Worm (Caenorhabditis elegans) whole organism, L1 larva: ENCODE measurements around the gene B0334.13.

Source experiments
- C04F5.9 ChIP-seq: sonication (generic microtip); optimal IDR thresholded peaks from 2 replicates; lab custom pipeline; 2016; ENCODE audit warnings: missing genetic modification characterization, missing compliant biosample characterization
- C34B4.2 ChIP-seq: sonication (generic microtip); optimal IDR thresholded peaks from 2 replicates; lab custom pipeline; 2017; ENCODE audit warnings: mild to moderate bottlenecking, missing genetic modification characterization, missing compliant biosample characterization
- F16B12.6 ChIP-seq: fragments of 150-350 bp; optimal IDR thresholded peaks from 2 replicates; lab custom pipeline; 2014; ENCODE audit warnings: missing biosample characterization, missing genetic modification characterization
- alr-1 ChIP-seq: fragments of 200-800 bp; sonication (Bioruptor generic); optimal IDR thresholded peaks from 2 replicates; lab custom pipeline; 2018; ENCODE audit warnings: borderline replicate concordance, mild to moderate bottlenecking, missing genetic modification characterization, missing compliant biosample characterization
- aly-2 ChIP-seq: fragments of 150-350 bp; optimal IDR thresholded peaks from 2 replicates; lab custom pipeline; 2014; ENCODE audit warnings: missing biosample characterization, missing genetic modification characterization
- blmp-1 ChIP-seq: fragments of 150-350 bp; optimal IDR thresholded peaks from 2 replicates; lab custom pipeline; 2014; ENCODE audit warnings: missing biosample characterization, missing genetic modification characterization
- ceh-63 ChIP-seq: fragments of 200-800 bp; sonication (Bioruptor generic); optimal IDR thresholded peaks from 2 replicates; lab custom pipeline; 2018; ENCODE audit warnings: mild to moderate bottlenecking, missing genetic modification characterization, missing compliant biosample characterization
- ceh-90 ChIP-seq: sonication (generic microtip); optimal IDR thresholded peaks from 2 replicates; lab custom pipeline; 2016; ENCODE audit warnings: missing genetic modification characterization, missing compliant biosample characterization
- dsc-1 ChIP-seq: sonication (generic microtip); optimal IDR thresholded peaks from 2 replicates; lab custom pipeline; 2016; ENCODE audit warnings: mild to moderate bottlenecking, missing genetic modification characterization, missing compliant biosample characterization
- efl-1 ChIP-seq, 4 experiments: fragments of 150-350 bp; optimal IDR thresholded peaks in 3 of 4; peaks in 1 of 4; 1 replicate in 1 of 4; 2 replicates in 3 of 4; lab custom pipeline; 2014; ENCODE audit warnings: missing biosample characterization in 2 of 4, missing genetic modification characterization in 2 of 4, missing genetic modification reagents in 2 of 4
- egl-27 ChIP-seq, 2 experiments: fragments of 150-350 bp in 1 of 2; sonication (generic microtip); optimal IDR thresholded peaks; 3 replicates each; lab custom pipeline; 2017 to 2018; ENCODE audit warnings: missing biosample characterization in 2 of 2, missing genetic modification characterization in 2 of 2, missing genetic modification reagents in 2 of 2
- elt-2 ChIP-seq: sonication (generic microtip); optimal IDR thresholded peaks from 2 replicates; lab custom pipeline; 2016; ENCODE audit warnings: missing genetic modification characterization, mild to moderate bottlenecking, inconsistent platforms, missing compliant biosample characterization, missing genetic modification reagents
- elt-3 ChIP-seq, 6 experiments: fragments of 150-350 bp in 1 of 6; sonication (generic microtip); optimal IDR thresholded peaks; 2 replicates each; lab custom pipeline; 2017 to 2018; ENCODE audit warnings: missing biosample characterization in 6 of 6, missing genetic modification characterization in 6 of 6, inconsistent platforms in 1 of 6
- ets-5 ChIP-seq: fragments of 200-800 bp; sonication (Bioruptor generic); IDR thresholded peaks from 2 replicates; pipeline ENCODE4 v1.3.6; 2022; ENCODE audit warnings: missing genetic modification characterization, missing compliant biosample characterization
- fkh-10 ChIP-seq: sonication (generic microtip); optimal IDR thresholded peaks from 2 replicates; lab custom pipeline; 2017; ENCODE audit warnings: missing biosample characterization, missing genetic modification reagents, missing genetic modification characterization
- fkh-8 ChIP-seq: sonication (generic microtip); optimal IDR thresholded peaks from 2 replicates; lab custom pipeline; 2016; ENCODE audit warnings: mild to moderate bottlenecking, missing genetic modification characterization, missing compliant biosample characterization
- fos-1 ChIP-seq: fragments of 150-350 bp; optimal IDR thresholded peaks from 2 replicates; lab custom pipeline; 2014; ENCODE audit warnings: missing biosample characterization, missing genetic modification characterization
- hlh-17 ChIP-seq: fragments of 200-800 bp; sonication (Bioruptor generic); optimal IDR thresholded peaks from 2 replicates; lab custom pipeline; 2018; ENCODE audit warnings: missing genetic modification characterization, mild to moderate bottlenecking, missing compliant biosample characterization, moderate library complexity, borderline replicate concordance
- hlh-4 ChIP-seq: sonication (generic microtip); optimal IDR thresholded peaks from 2 replicates; lab custom pipeline; 2016; ENCODE audit warnings: mild to moderate bottlenecking, missing genetic modification characterization, missing compliant biosample characterization
- hpl-2 ChIP-seq: fragments of 150-350 bp; optimal IDR thresholded peaks from 2 replicates; lab custom pipeline; 2014; ENCODE audit warnings: missing biosample characterization, missing genetic modification reagents, missing genetic modification characterization
- lin-13 ChIP-seq: fragments of 150-350 bp; optimal IDR thresholded peaks from 2 replicates; lab custom pipeline; 2014; ENCODE audit warnings: missing biosample characterization, missing genetic modification reagents, missing genetic modification characterization
- lin-14 ChIP-seq: fragments of 200-800 bp; sonication (Bioruptor generic); optimal IDR thresholded peaks from 2 replicates; lab custom pipeline; 2018; ENCODE audit warnings: mild to moderate bottlenecking, missing genetic modification characterization, moderate library complexity, missing compliant biosample characterization
- lsy-2 ChIP-seq, 2 experiments: fragments of 150-350 bp; optimal IDR thresholded peaks; 2 replicates each; lab custom pipeline; 2014; ENCODE audit warnings: missing biosample characterization in 2 of 2, missing genetic modification characterization in 2 of 2
- mdl-1 ChIP-seq, 2 experiments: fragments of 150-350 bp; optimal IDR thresholded peaks; 2 replicates each; lab custom pipeline; 2014 to 2017; ENCODE audit warnings: missing biosample characterization in 2 of 2, missing genetic modification characterization in 2 of 2, inconsistent platforms in 1 of 2
- mef-2 ChIP-seq: fragments of 150-350 bp; optimal IDR thresholded peaks from 2 replicates; lab custom pipeline; 2014; ENCODE audit warnings: missing biosample characterization, missing genetic modification characterization
- nhr-11 ChIP-seq: fragments of 150-350 bp; optimal IDR thresholded peaks from 2 replicates; lab custom pipeline; 2014; ENCODE audit warnings: missing biosample characterization, missing genetic modification characterization
- nhr-12 ChIP-seq: sonication (generic microtip); optimal IDR thresholded peaks from 2 replicates; lab custom pipeline; 2017; ENCODE audit warnings: missing biosample characterization, missing genetic modification characterization
- nhr-19 ChIP-seq: fragments of 200-800 bp; sonication (Bioruptor generic); conservative IDR thresholded peaks from 2 replicates; pipeline ENCODE4 v1.3.6; 2022; ENCODE audit warnings: missing genetic modification characterization, missing compliant biosample characterization
- nhr-20 ChIP-seq: sonication (generic microtip); optimal IDR thresholded peaks from 2 replicates; lab custom pipeline; 2016; ENCODE audit warnings: mild to moderate bottlenecking, missing genetic modification characterization, missing compliant biosample characterization
- nhr-47 ChIP-seq: sonication (generic microtip); optimal IDR thresholded peaks from 2 replicates; lab custom pipeline; 2016; ENCODE audit warnings: mild to moderate bottlenecking, missing genetic modification characterization, moderate library complexity, missing compliant biosample characterization
- nhr-76 ChIP-seq: sonication (generic microtip); optimal IDR thresholded peaks from 2 replicates; lab custom pipeline; 2017; ENCODE audit warnings: missing biosample characterization, missing genetic modification characterization
- nhr-84 ChIP-seq: sonication (generic microtip); optimal IDR thresholded peaks from 2 replicates; lab custom pipeline; 2017; ENCODE audit warnings: missing biosample characterization, missing genetic modification characterization
- nhr-85 ChIP-seq: sonication (generic microtip); peaks from one replicate; lab custom pipeline; 2016; ENCODE audit warnings: missing genetic modification characterization, inconsistent platforms, missing compliant biosample characterization
- nhr-90 ChIP-seq: sonication (generic microtip); optimal IDR thresholded peaks from 2 replicates; lab custom pipeline; 2016; ENCODE audit warnings: mild to moderate bottlenecking, missing genetic modification characterization, missing compliant biosample characterization; ENCODE audit not compliant: poor library complexity
- pag-3 ChIP-seq: sonication (generic microtip); optimal IDR thresholded peaks from 2 replicates; lab custom pipeline; 2017; ENCODE audit warnings: missing genetic modification characterization, mild to moderate bottlenecking, missing compliant biosample characterization, antibody characterized with exemption, borderline replicate concordance; ENCODE audit not compliant: insufficient read depth
- snpc-4 ChIP-seq: fragments of 150-350 bp; optimal IDR thresholded peaks from 2 replicates; lab custom pipeline; 2014; ENCODE audit warnings: missing biosample characterization, missing genetic modification characterization
- snu-23 ChIP-seq: sonication (generic microtip); optimal IDR thresholded peaks from 2 replicates; lab custom pipeline; 2016; ENCODE audit warnings: missing genetic modification characterization, missing compliant biosample characterization
- sptf-1 ChIP-seq: fragments of 150-350 bp; optimal IDR thresholded peaks from 2 replicates; lab custom pipeline; 2014; ENCODE audit warnings: missing biosample characterization, missing genetic modification characterization
- sup-37 ChIP-seq: fragments of 200-800 bp; sonication (Bioruptor generic); optimal IDR thresholded peaks from 2 replicates; lab custom pipeline; 2018; ENCODE audit warnings: mild to moderate bottlenecking, missing genetic modification characterization, missing compliant biosample characterization
- swsn-7 ChIP-seq: sonication (generic microtip); optimal IDR thresholded peaks from 2 replicates; lab custom pipeline; 2016; ENCODE audit warnings: missing genetic modification characterization, missing compliant biosample characterization
- unc-130 ChIP-seq: fragments of 150-350 bp; optimal IDR thresholded peaks from 2 replicates; lab custom pipeline; 2017; ENCODE audit warnings: missing biosample characterization, missing genetic modification characterization, inconsistent platforms
- unc-86 ChIP-seq: sonication (generic microtip); optimal IDR thresholded peaks from 2 replicates; lab custom pipeline; 2016; ENCODE audit warnings: missing genetic modification characterization, missing compliant biosample characterization
- unc-98 ChIP-seq: fragments of 200-800 bp; sonication (Bioruptor generic); IDR thresholded peaks from 2 replicates; pipeline ENCODE4 v1.3.6; 2022; ENCODE audit warnings: missing genetic modification characterization, missing compliant biosample characterization
- xbp-1 ChIP-seq: sonication (generic microtip); optimal IDR thresholded peaks from 2 replicates; lab custom pipeline; 2016; ENCODE audit warnings: missing genetic modification characterization, missing compliant biosample characterization
- zag-1 ChIP-seq: fragments of 150-350 bp; optimal IDR thresholded peaks from 2 replicates; lab custom pipeline; 2014; ENCODE audit warnings: missing biosample characterization, missing genetic modification characterization
- zip-4 ChIP-seq: fragments of 200-800 bp; sonication (Bioruptor generic); optimal IDR thresholded peaks from 2 replicates; lab custom pipeline; 2018; ENCODE audit warnings: mild to moderate bottlenecking, missing genetic modification characterization, moderate library complexity, missing compliant biosample characterization
- ztf-11 ChIP-seq, 2 experiments: sonication (generic microtip); optimal IDR thresholded peaks; 2 replicates each; lab custom pipeline; 2016 to 2017; ENCODE audit warnings: missing genetic modification characterization in 2 of 2, missing biosample characterization in 1 of 2, missing compliant biosample characterization in 1 of 2

Gene B0334.13

ce11 chrII:11484600-11484999, 3.5 kb upstream of the B0334.13 start (continued):
- TF ChIP-seq nhr-11 (tag; lab: Kevin White, UChicago) (no peak), unc-86 (tag; lab: Kevin White, UChicago) (peak; percentile 16), ceh-63 (GFP tag; lab: Kevin White, UChicago) (no peak), xbp-1 (tag; lab: Kevin White, UChicago) (peak; percentile 53), fos-1 (tag; lab: Kevin White, UChicago) (peak; percentile 8), swsn-7 (peak; percentile 70), lin-14 (GFP tag; lab: Kevin White, UChicago) (no peak), dsc-1 (tag; lab: Kevin White, UChicago) (peak; percentile 62), egl-27 (tag; optimal IDR thresholded peaks at IDR 0.05; lab: Kevin White, UChicago) (peak in 1 of 2 experiments; percentile 25), nhr-20 (tag; lab: Kevin White, UChicago) (peak; percentile 68), ets-5 (no peak)

ce11 chrII:11485200-11485599, 2.9 kb upstream of the B0334.13 start, which contains the start of gene twk-5:
Gene twk-5, minus strand, starts transcription at chrII:11485300.
- TF ChIP-seq lin-14 (GFP tag; lab: Kevin White, UChicago) = peak; percentile 17
- TF ChIP-seq nhr-90 (tag; lab: Kevin White, UChicago) = no peak
- TF ChIP-seq pag-3 (tag; lab: Kevin White, UChicago) = no peak
- TF ChIP-seq nhr-12 (tag; lab: Kevin White, UChicago) = no peak
- no peak for TF ChIP-seq ztf-11 (tag; optimal IDR thresholded peaks at IDR 0.05; lab: Kevin White, UChicago)
- no peak for TF ChIP-seq ceh-63 (GFP tag; lab: Kevin White, UChicago)
- TF ChIP-seq zag-1 (tag; lab: Kevin White, UChicago) = no peak
- TF ChIP-seq nhr-47 (tag; lab: Kevin White, UChicago) = no peak
- peak in 1 of 2 experiments; percentile 7 for TF ChIP-seq lsy-2 (tag; optimal IDR thresholded peaks at IDR 0.05; lab: Kevin White, UChicago)
- TF ChIP-seq aly-2 = no peak
- no peak for TF ChIP-seq hlh-17
- peak; percentile 4 for TF ChIP-seq snu-23 (GFP tag; lab: Kevin White, UChicago)
- no peak for TF ChIP-seq fkh-8 (tag; lab: Kevin White, UChicago)
- TF ChIP-seq unc-86 (tag; lab: Kevin White, UChicago) = no peak
- TF ChIP-seq efl-1 (optimal IDR thresholded peaks at IDR 0.05; lab: Kevin White, UChicago) = no peak
- no peak for TF ChIP-seq efl-1 (GFP tag; optimal IDR thresholded peaks at IDR 0.05 in 1 of 2; lab: Kevin White, UChicago)
- no peak for TF ChIP-seq elt-2
- TF ChIP-seq C34B4.2 (tag; lab: Kevin White, UChicago) = no peak
- no peak for TF ChIP-seq dsc-1 (tag; lab: Kevin White, UChicago)
- peak; percentile 67 for TF ChIP-seq nhr-85
- TF ChIP-seq mef-2 (tag; lab: Kevin White, UChicago) = no peak
- TF ChIP-seq fkh-10 (GFP tag; lab: Kevin White, UChicago) = no peak
- no peak for TF ChIP-seq ceh-90 (tag; lab: Kevin White, UChicago)
- TF ChIP-seq unc-98 (GFP tag; lab: Robert Waterston, UW) = no peak
- no peak for TF ChIP-seq snpc-4 (tag; lab: Kevin White, UChicago)
- TF ChIP-seq hlh-4 (tag; lab: Kevin White, UChicago) = no peak
- TF ChIP-seq nhr-84 (tag; lab: Kevin White, UChicago) = no peak

DNA sequence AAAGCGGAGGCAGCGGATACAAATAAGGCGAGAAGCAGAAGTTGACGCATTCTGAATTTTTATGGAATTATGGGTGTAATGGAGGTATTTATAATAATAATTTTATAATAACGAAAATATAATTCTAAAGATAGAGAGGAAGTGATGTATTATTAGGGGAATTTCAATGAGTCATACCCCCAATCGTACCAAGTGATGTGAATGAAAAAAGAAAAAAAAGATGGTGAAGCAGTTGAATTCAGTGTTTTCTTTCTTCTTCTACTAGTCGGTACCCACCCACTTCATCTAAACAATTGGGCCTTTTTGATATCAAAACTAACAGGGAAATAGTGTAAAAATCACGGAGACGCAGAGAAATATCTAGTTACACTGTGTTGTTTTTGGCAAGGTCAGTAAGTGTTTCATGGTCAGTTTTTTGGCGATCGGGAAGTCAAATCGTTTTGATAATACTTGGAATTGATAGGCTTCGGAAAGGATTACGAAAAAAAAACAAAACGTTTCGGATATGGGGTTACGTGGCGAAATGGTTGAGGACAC, 1.3 kb upstream of the B0334.13 start, which contains the start of gene ttr-18:
TSS of gene ttr-18 (minus strand) at position 51 of the 537 bp plus-strand sequence.
- TF ChIP-seq sup-37 (GFP tag; lab: Kevin White, UChicago) (no peak), sptf-1 (tag; lab: Kevin White, UChicago) (no peak), nhr-85 (peak; percentile 77), mdl-1 (tag; optimal IDR thresholded peaks at IDR 0.05; lab: Kevin White, UChicago) (no peak), zip-4 (GFP tag; lab: Kevin White, UChicago) (no peak), hpl-2 (GFP tag; lab: Kevin White, UChicago) (no peak), unc-130 (tag; lab: Kevin White, UChicago) (no peak), nhr-76 (no peak), zag-1 (tag; lab: Kevin White, UChicago) (no peak), alr-1 (no peak), nhr-20 (tag; lab: Kevin White, UChicago) (peak; percentile 28), elt-3 (tag; optimal IDR thresholded peaks at IDR 0.05; lab: Kevin White, UChicago) (peak in 1 of 6 experiments; percentile 40), dsc-1 (tag; lab: Kevin White, UChicago) (no peak), nhr-19 (GFP tag; lab: Robert Waterston, UW) (no peak; the same call in 1 of the 2 replicates), F16B12.6 (tag; lab: Kevin White, UChicago) (no peak), mef-2 (tag; lab: Kevin White, UChicago) (no peak), lin-13 (no peak), nhr-90 (tag; lab: Kevin White, UChicago) (peak; percentile 16), C04F5.9 (tag; lab: Kevin White, UChicago) (no peak), blmp-1 (tag; lab: Kevin White, UChicago) (peak; percentile 9), lin-14 (GFP tag; lab: Kevin White, UChicago) (peak; percentile 58), nhr-47 (tag; lab: Kevin White, UChicago) (no peak), fos-1 (tag; lab: Kevin White, UChicago) (no peak)
